Fruit fly (Drosophila melanogaster): ENCODE data around the gene CG15922.

DNA sequence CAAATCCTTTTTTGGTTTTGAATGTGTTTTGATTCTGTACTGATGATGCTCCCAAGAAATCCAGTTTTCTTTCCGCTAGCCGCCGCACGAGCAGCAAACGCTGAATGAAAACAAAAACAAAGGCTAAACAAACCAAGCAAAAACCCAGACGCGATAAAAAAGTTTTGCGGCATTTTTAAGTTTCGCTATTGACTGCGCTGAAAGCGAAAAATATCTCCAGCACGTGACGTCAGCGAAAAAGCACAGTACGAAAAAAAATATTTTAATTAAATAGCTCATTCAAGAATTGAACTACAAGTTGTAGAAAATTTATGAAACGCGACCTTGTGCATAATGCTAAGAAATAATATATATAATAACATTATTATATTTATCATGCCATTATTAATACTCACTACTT, 15.1 kb downstream of the CG15922 start:
- no peak for TF ChIP-seq CG32264 (GFP tag; optimal IDR thresholded peaks at IDR 0.05)
- TF ChIP-seq usp (GFP tag; optimal IDR thresholded peaks at IDR 0.05) = no peak
- no peak for TF ChIP-seq ey (GFP tag; optimal IDR thresholded peaks at IDR 0.05)
- TF ChIP-seq foxo (GFP tag; optimal IDR thresholded peaks at IDR 0.05) = no peak
- TF ChIP-seq pan (optimal IDR thresholded peaks at IDR 0.05) = no peak
- no peak for TF ChIP-seq psq (GFP tag; optimal IDR thresholded peaks at IDR 0.05)
- no peak for TF ChIP-seq Vsx2 (GFP tag; optimal IDR thresholded peaks at IDR 0.05; ENCODE audit: partially characterized antibody)
- TF ChIP-seq Hr78 (GFP tag; optimal IDR thresholded peaks at IDR 0.05) = no peak
- TF ChIP-seq Abd-B (GFP tag; optimal IDR thresholded peaks at IDR 0.05) = no peak
- TF ChIP-seq Mio (GFP tag; optimal IDR thresholded peaks at IDR 0.05) = no peak
- no peak for TF ChIP-seq CrebA (GFP tag; optimal IDR thresholded peaks at IDR 0.05; ENCODE audit: borderline replicate concordance)
- TF ChIP-seq br (GFP tag; optimal IDR thresholded peaks at IDR 0.05) = no peak

All from whole organism, wandering third instar larva.